Worm (Caenorhabditis elegans): ENCODE data around the gene sto-1.

DNA sequence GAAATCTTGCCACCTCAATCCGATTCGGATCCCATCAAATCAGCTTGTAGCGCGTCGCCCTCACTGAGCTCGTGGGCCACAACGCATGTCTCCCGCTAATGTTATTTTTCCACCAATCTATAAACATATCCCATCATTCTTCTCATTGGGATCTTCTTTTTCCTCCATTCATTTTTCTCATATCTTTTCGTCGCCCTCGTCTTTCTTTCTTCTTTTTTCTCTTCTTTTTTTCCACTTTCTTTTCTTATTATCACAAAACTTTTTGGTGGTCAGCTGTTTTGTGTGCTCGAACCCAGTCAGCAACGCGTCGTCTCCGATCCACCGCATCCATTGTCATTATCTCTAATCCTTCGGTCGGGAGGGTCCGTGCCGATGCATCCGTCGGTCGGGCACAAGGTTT, 38.8 kb upstream of the sto-1 start:
- TF ChIP-seq ama-1 (optimal IDR thresholded peaks at IDR 0.05) (no peak), flt-1 (GFP tag; IDR thresholded peaks at IDR 0.05) (no peak), hmbx-1 (tag; optimal IDR thresholded peaks at IDR 0.05) (no peak), hnd-1 (tag; optimal IDR thresholded peaks at IDR 0.05) (no peak)

Data from whole organism, early embryonic.